Fruit fly (Drosophila melanogaster) whole organism, wandering third instar larva: ENCODE results near the gene Art8.

Source experiments
- CrebA ChIP-seq: fragments of 200-800 bp; sonication (Bioruptor generic); optimal IDR thresholded peaks from 2 replicates; lab custom pipeline; 2016; ENCODE audit warnings: missing biosample characterization, mild to moderate bottlenecking, missing genetic modification characterization, borderline replicate concordance
- Rel ChIP-seq, 2 experiments: fragments of 200-800 bp; sonication (Bioruptor generic) in 1 of 2; optimal IDR thresholded peaks; 2 replicates in 1 of 2; 3 replicates in 1 of 2; lab custom pipeline; 2016 to 2019; ENCODE audit warnings: mild to moderate bottlenecking in 2 of 2, missing biosample characterization in 2 of 2, missing genetic modification characterization in 2 of 2, moderate library complexity in 1 of 2
- dsf ChIP-seq: sonication (Bioruptor generic); optimal IDR thresholded peaks from 2 replicates; lab custom pipeline; 2016; ENCODE audit warnings: missing biosample characterization, missing genetic modification characterization, borderline replicate concordance
- foxo ChIP-seq, 2 experiments: fragments of 200-800 bp; sonication (Bioruptor generic); optimal IDR thresholded peaks; 2 replicates in 1 of 2; 3 replicates in 1 of 2; lab custom pipeline; 2016 to 2017; ENCODE audit warnings: missing biosample characterization in 2 of 2, missing genetic modification characterization in 2 of 2
- fru ChIP-seq: fragments of 200-800 bp; sonication (Bioruptor generic); optimal IDR thresholded peaks from 3 replicates; lab custom pipeline; 2016; ENCODE audit warnings: missing biosample characterization, mild to moderate bottlenecking, missing genetic modification characterization
- h ChIP-seq: fragments of 200-800 bp; sonication (Bioruptor generic); optimal IDR thresholded peaks from 3 replicates; lab custom pipeline; 2016; ENCODE audit warnings: missing biosample characterization, mild to moderate bottlenecking, missing genetic modification characterization
- pan ChIP-seq: fragments of >200 bp; optimal IDR thresholded peaks from 2 replicates; lab custom pipeline; 2017
- usp ChIP-seq: fragments of >200 bp; optimal IDR thresholded peaks from 2 replicates; lab custom pipeline; 2017; ENCODE audit warnings: missing biosample characterization, missing genetic modification characterization

- TF ChIP-seq usp (GFP tag; lab: Kevin White, UChicago) (no peak), Rel (GFP tag; optimal IDR thresholded peaks at IDR 0.05; lab: Kevin White, UChicago) (no peak), Rel (tag; optimal IDR thresholded peaks at IDR 0.05; lab: Kevin White, UChicago) (no peak), h (GFP tag; lab: Kevin White, UChicago) (peak; percentile 44), dsf (GFP tag; lab: Kevin White, UChicago) (no peak), CrebA (GFP tag; lab: Kevin White, UChicago) (no peak), fru (GFP tag; lab: Kevin White, UChicago) (peak; percentile 74), pan (lab: Kevin White, UChicago) (no peak), foxo (GFP tag; optimal IDR thresholded peaks at IDR 0.05; lab: Kevin White, UChicago) (peak in 1 of 2 experiments; percentile 18)
These were observed 41.0 kb upstream of the Art8 start for dm6 chr2L:11051644-11052492.
